Worm (Caenorhabditis elegans) whole organism, midembryonic: ENCODE measurements around the gene W07G4.7.

ENCODE experiments used
- T22C8.4 ChIP-seq: fragments of 200-800 bp; sonication (Bioruptor generic); IDR thresholded peaks from 2 replicates; pipeline ENCODE4 v1.3.6; 2022; ENCODE audit warnings: missing genetic modification characterization, missing compliant biosample characterization
- cog-1 ChIP-seq: sonication (generic microtip); optimal IDR thresholded peaks from 2 replicates; lab custom pipeline; 2016; ENCODE audit warnings: missing genetic modification characterization, missing compliant biosample characterization
- med-1 ChIP-seq: sonication (generic microtip); optimal IDR thresholded peaks from 2 replicates; lab custom pipeline; 2017; ENCODE audit warnings: missing genetic modification characterization, mild to moderate bottlenecking, missing compliant biosample characterization, antibody characterized with exemption, missing genetic modification reagents; ENCODE audit not compliant: insufficient read depth
- ref-1 ChIP-seq: fragments of 200-800 bp; sonication (Bioruptor generic); conservative IDR thresholded peaks from 2 replicates; pipeline ENCODE4 v1.3.6; 2022; ENCODE audit warnings: missing genetic modification reagents, missing genetic modification characterization, missing compliant biosample characterization
- tab-1 ChIP-seq: fragments of 200-800 bp; sonication (Bioruptor generic); IDR thresholded peaks from 2 replicates; pipeline ENCODE4 v1.3.6; 2022; ENCODE audit warnings: missing genetic modification characterization, missing compliant biosample characterization
- ztf-23 ChIP-seq: fragments of 200-800 bp; sonication (Bioruptor generic); IDR thresholded peaks from 2 replicates; pipeline ENCODE4 v1.3.6; 2022; ENCODE audit warnings: missing genetic modification reagents, missing genetic modification characterization, missing compliant biosample characterization
- ztf-29 ChIP-seq: fragments of 200-800 bp; sonication (Bioruptor generic); IDR thresholded peaks from 2 replicates; pipeline ENCODE4 v1.3.6; 2022; ENCODE audit warnings: missing genetic modification reagents, missing genetic modification characterization, missing compliant biosample characterization

ce11 chrV:13006754-13007153 lies 27.8 kb downstream of the W07G4.7 start:
- no peak for TF ChIP-seq T22C8.4
- TF ChIP-seq ztf-23: no peak
- TF ChIP-seq med-1 (GFP tag; lab: Kevin White, UChicago): no peak
- no peak for TF ChIP-seq ztf-29 (GFP tag; lab: Robert Waterston, UW)
- TF ChIP-seq tab-1 (GFP tag; lab: Robert Waterston, UW): no peak
- TF ChIP-seq cog-1 (tag; lab: Kevin White, UChicago): no peak
- TF ChIP-seq ref-1: no peak
